Worm (Caenorhabditis elegans) whole organism, late embryonic: ENCODE results near the gene C44C10.9.

Experiments
- F13H6.1 ChIP-seq: sonication (generic microtip); optimal IDR thresholded peaks from 2 replicates; lab custom pipeline; 2016; ENCODE audit warnings: missing genetic modification characterization, missing compliant biosample characterization
- ceh-9 ChIP-seq: sonication (generic microtip); optimal IDR thresholded peaks from 2 replicates; lab custom pipeline; 2016; ENCODE audit warnings: mild to moderate bottlenecking, missing genetic modification characterization, inconsistent platforms, missing compliant biosample characterization
- ets-4 ChIP-seq: sonication (generic microtip); optimal IDR thresholded peaks from 2 replicates; lab custom pipeline; 2016; ENCODE audit warnings: missing genetic modification characterization, missing compliant biosample characterization
- fkh-10 ChIP-seq: fragments of 150-350 bp; optimal IDR thresholded peaks from 2 replicates; lab custom pipeline; 2014; ENCODE audit warnings: missing biosample characterization, missing genetic modification reagents, missing genetic modification characterization
- fkh-6 ChIP-seq: sonication (generic microtip); optimal IDR thresholded peaks from 2 replicates; lab custom pipeline; 2016; ENCODE audit warnings: missing genetic modification characterization, missing compliant biosample characterization
- hlh-15 ChIP-seq: sonication (generic microtip); optimal IDR thresholded peaks from 2 replicates; lab custom pipeline; 2016; ENCODE audit warnings: missing genetic modification characterization, missing compliant biosample characterization
- pat-9 ChIP-seq: fragments of 200-800 bp; sonication (Bioruptor generic); optimal IDR thresholded peaks from 2 replicates; lab custom pipeline; 2018; ENCODE audit warnings: mild to moderate bottlenecking, missing genetic modification characterization, moderate library complexity, missing compliant biosample characterization
- pha-4 ChIP-seq: fragments of 150-350 bp; optimal IDR thresholded peaks from 2 replicates; lab custom pipeline; 2018; ENCODE audit warnings: missing biosample characterization, missing genetic modification reagents, missing genetic modification characterization
- pqm-1 ChIP-seq: sonication (generic microtip); optimal IDR thresholded peaks from 2 replicates; lab custom pipeline; 2016; ENCODE audit warnings: missing genetic modification characterization, missing compliant biosample characterization
- sox-4 ChIP-seq: sonication (generic microtip); optimal IDR thresholded peaks from 2 replicates; lab custom pipeline; 2017; ENCODE audit warnings: mild to moderate bottlenecking, missing genetic modification characterization, inconsistent platforms, missing compliant biosample characterization
- syd-9 ChIP-seq: sonication (generic microtip); optimal IDR thresholded peaks from 2 replicates; lab custom pipeline; 2016; ENCODE audit warnings: mild to moderate bottlenecking, missing genetic modification characterization, moderate library complexity, missing compliant biosample characterization
- unc-86 ChIP-seq: sonication (generic microtip); optimal IDR thresholded peaks from 2 replicates; lab custom pipeline; 2016; ENCODE audit warnings: missing genetic modification characterization, missing compliant biosample characterization

ce11 chrX:11732752-11733151 lies 16.4 kb upstream of the C44C10.9 start:
- TF ChIP-seq syd-9 (tag; lab: Kevin White, UChicago) (no peak), fkh-6 (tag; lab: Kevin White, UChicago) (no peak), unc-86 (no peak), F13H6.1 (tag; lab: Kevin White, UChicago) (no peak), pat-9 (tag; lab: Kevin White, UChicago) (no peak), hlh-15 (tag; lab: Kevin White, UChicago) (no peak), ets-4 (tag; lab: Kevin White, UChicago) (no peak), ceh-9 (no peak), pqm-1 (tag; lab: Kevin White, UChicago) (no peak), fkh-10 (no peak), pha-4 (tag; lab: Kevin White, UChicago) (no peak), sox-4 (no peak)
